Worm (Caenorhabditis elegans): ENCODE results near the gene T28A8.5.
A peak's percentile ranks its signal among the peaks of the same experiment; 100 is the strongest.

T28A8.5 gene

ce11 chrIII:13526191-13526590 is 24.8 kb downstream of the T28A8.5 start:
- no peak for TF ChIP-seq syd-9 (tag; optimal IDR thresholded peaks at IDR 0.05)
- TF ChIP-seq mec-3 (tag; optimal IDR thresholded peaks at IDR 0.05; ENCODE audit: borderline replicate concordance): no peak
- TF ChIP-seq hlh-13 (GFP tag; optimal IDR thresholded peaks at IDR 0.05): no peak
- no peak for TF ChIP-seq ama-1 (optimal IDR thresholded peaks at IDR 0.05)
- TF ChIP-seq ceh-22 (tag; optimal IDR thresholded peaks at IDR 0.05): no peak
- TF ChIP-seq ceh-9 (tag; optimal IDR thresholded peaks at IDR 0.05): no peak
- no peak for TF ChIP-seq K02D7.2 (tag; optimal IDR thresholded peaks at IDR 0.05)
- TF ChIP-seq ttx-3 (tag; optimal IDR thresholded peaks at IDR 0.05): no peak
- TF ChIP-seq nfya-1 (tag; optimal IDR thresholded peaks at IDR 0.05): no peak
- no peak for TF ChIP-seq C08G9.2 (tag; optimal IDR thresholded peaks at IDR 0.05)
- no peak for TF ChIP-seq ceh-2 (tag; optimal IDR thresholded peaks at IDR 0.05)
- no peak for TF ChIP-seq T23F11.4 (GFP tag; optimal IDR thresholded peaks at IDR 0.05)
- TF ChIP-seq fkh-10 (GFP tag; optimal IDR thresholded peaks at IDR 0.05): no peak

ce11 chrIII:13526702-13527101 is 25.3 kb downstream of the T28A8.5 start:
- no peak for TF ChIP-seq F13H6.1 (tag; optimal IDR thresholded peaks at IDR 0.05)
- TF ChIP-seq hlh-30 (tag; optimal IDR thresholded peaks at IDR 0.05; ENCODE audit: insufficient read depth): no peak
- no peak for TF ChIP-seq mec-3 (tag; optimal IDR thresholded peaks at IDR 0.05; ENCODE audit: borderline replicate concordance)
- TF ChIP-seq ceh-31 (tag; optimal IDR thresholded peaks at IDR 0.05): no peak
- TF ChIP-seq fkh-10 (GFP tag; optimal IDR thresholded peaks at IDR 0.05): peak; percentile 85
- no peak for TF ChIP-seq ets-4 (tag; optimal IDR thresholded peaks at IDR 0.05)
- no peak for TF ChIP-seq pros-1 (tag; optimal IDR thresholded peaks at IDR 0.05)
- TF ChIP-seq elt-2 (tag; optimal IDR thresholded peaks at IDR 0.05): no peak
- TF ChIP-seq zip-5 (tag; optimal IDR thresholded peaks at IDR 0.05): no peak
- TF ChIP-seq sdc-2 (tag; optimal IDR thresholded peaks at IDR 0.05): no peak
- TF ChIP-seq hlh-6 (tag; optimal IDR thresholded peaks at IDR 0.05): no peak
- no peak for TF ChIP-seq unc-55 (GFP tag; optimal IDR thresholded peaks at IDR 0.05)
- no peak for TF ChIP-seq elt-4 (tag; optimal IDR thresholded peaks at IDR 0.05)
- no peak for TF ChIP-seq ceh-24 (tag; optimal IDR thresholded peaks at IDR 0.05)
- peak; percentile 92 for TF ChIP-seq unc-42 (tag; optimal IDR thresholded peaks at IDR 0.05)

DNA sequence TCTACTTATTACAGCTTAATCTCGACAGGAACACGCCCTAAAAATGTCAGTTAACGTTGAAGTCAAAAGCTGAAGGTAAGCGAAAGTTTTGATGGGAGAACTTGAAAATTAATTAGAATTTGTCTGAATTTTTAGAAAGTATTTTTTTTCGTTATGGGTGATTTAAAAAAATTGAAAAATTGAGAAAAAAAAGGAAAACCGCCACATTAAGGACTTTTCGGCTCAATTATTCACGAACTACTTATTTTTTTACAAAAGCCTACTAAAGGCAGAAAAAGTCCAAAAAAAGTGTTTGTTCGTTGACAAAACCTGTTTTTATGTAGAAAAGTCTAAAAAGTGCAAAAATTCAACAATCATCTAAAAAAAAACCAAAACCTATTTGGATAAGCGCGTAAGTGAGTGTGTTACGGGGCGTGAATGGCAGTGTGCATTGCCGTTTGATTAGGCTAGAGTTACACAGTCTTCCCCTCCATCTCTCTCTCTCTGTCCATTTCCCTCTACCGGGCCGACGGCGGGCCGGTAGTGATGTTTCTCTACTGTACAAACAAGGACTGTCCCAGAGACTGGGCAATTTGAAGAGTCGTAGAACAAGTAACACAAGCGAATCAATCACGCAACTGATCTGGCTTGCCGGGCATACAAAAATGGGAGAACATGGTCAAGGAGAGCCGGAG is 26.1 kb downstream of the T28A8.5 start, which contains the start of gene lron-13:
lron-13 (plus strand) TSS at position 15 of the 674 bp plus-strand sequence.
- TF ChIP-seq pha-4 (tag; optimal IDR thresholded peaks at IDR 0.05) (no peak), tbx-2 (tag; optimal IDR thresholded peaks at IDR 0.05) (peak; percentile 13), pha-2 (tag; optimal IDR thresholded peaks at IDR 0.05) (peak; percentile 35), ceh-14 (tag; optimal IDR thresholded peaks at IDR 0.05) (no peak)

DNA sequence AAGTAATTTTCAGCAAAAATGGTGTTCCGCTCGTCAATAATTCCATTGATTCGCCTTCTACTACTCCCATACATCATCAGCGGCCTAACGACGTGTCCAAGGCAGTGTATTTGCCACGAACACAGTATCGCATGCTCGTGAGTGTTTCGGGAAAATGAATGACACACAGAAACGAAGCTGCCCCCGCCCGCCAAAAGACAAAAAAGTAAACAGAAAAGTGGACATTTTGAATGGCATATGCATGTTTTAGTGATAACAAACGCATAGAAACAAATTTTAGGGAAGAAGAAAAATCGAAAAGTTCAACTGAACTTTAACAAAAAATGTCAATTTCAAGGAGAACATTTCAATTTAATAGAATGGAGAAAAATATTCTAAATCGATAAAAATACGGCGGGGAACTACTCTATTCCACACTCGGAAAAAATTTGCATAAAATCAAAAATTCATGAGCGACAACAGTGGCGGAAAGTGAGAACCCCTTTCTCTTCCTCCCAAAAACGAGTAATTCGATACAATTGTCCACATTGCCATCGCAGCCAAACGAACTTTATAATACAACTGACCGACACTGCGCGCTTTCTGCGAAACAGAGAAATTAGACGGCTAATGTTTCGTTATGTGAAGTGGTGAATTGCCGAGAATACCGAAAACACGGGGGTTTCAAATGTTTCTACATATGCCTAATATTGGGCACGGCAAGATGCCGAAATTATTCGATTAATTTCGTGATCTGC is 27.3 kb downstream of the T28A8.5 start:
- TF ChIP-seq ceh-34 (tag; optimal IDR thresholded peaks at IDR 0.05) (peak; percentile 60), tbx-2 (tag; optimal IDR thresholded peaks at IDR 0.05) (no peak), lim-6 (tag; optimal IDR thresholded peaks at IDR 0.05) (no peak), mec-3 (tag; optimal IDR thresholded peaks at IDR 0.05; ENCODE audit: borderline replicate concordance) (no peak), ztf-16 (tag; optimal IDR thresholded peaks at IDR 0.05) (no peak), fax-1 (tag; optimal IDR thresholded peaks at IDR 0.05) (no peak)

DNA sequence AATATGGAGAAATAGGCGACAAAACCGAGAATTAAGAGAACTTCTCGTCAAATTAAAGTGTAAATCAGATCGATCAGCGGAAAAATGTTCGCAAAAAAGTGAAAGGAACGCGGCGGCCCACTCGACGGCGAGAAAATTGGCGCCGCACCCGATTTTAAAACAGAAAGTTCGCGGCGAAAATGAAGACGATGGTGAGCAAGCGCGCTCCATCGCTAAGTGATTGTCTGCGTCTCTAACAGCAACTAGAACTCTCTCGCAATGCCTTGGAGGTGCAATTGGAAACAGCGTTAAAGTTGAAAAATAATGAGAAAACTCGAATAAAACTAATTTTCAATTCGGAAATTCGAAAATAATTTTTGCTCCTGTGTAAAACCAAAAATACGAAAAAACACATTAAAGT is 28.6 kb downstream of the T28A8.5 start:
- TF ChIP-seq ceh-31 (tag; optimal IDR thresholded peaks at IDR 0.05) (peak; percentile 20), unc-55 (GFP tag; optimal IDR thresholded peaks at IDR 0.05) (no peak), dmd-4 (tag; optimal IDR thresholded peaks at IDR 0.05; ENCODE audit: borderline replicate concordance) (no peak), gmeb-2 (tag; optimal IDR thresholded peaks at IDR 0.05) (no peak), nhr-232 (tag; optimal IDR thresholded peaks at IDR 0.05) (no peak), Y22D7AL.16 (tag; optimal IDR thresholded peaks at IDR 0.05) (no peak), madf-2 (tag; optimal IDR thresholded peaks at IDR 0.05) (no peak), tbx-2 (tag; optimal IDR thresholded peaks at IDR 0.05) (peak; percentile 13), che-1 (tag; optimal IDR thresholded peaks at IDR 0.05) (no peak), nfya-1 (tag; optimal IDR thresholded peaks at IDR 0.05) (peak; percentile 26), hlh-8 (tag; optimal IDR thresholded peaks at IDR 0.05) (no peak), fkh-6 (tag; optimal IDR thresholded peaks at IDR 0.05) (no peak), zip-5 (tag; optimal IDR thresholded peaks at IDR 0.05) (no peak), unc-42 (tag; optimal IDR thresholded peaks at IDR 0.05) (peak; percentile 21)
